Worm (Caenorhabditis elegans) whole organism, L4 larva: ENCODE results near the gene Y2H9A.4.

Experiments used
- D1046.2 ChIP-seq: fragments of 200-800 bp; sonication (Bioruptor generic); IDR thresholded peaks from 2 replicates; pipeline ENCODE4 v1.3.6; 2022; ENCODE audit warnings: missing genetic modification characterization, missing compliant biosample characterization
- F10B5.3 ChIP-seq: sonication (generic microtip); optimal IDR thresholded peaks from 2 replicates; lab custom pipeline; 2016; ENCODE audit warnings: mild to moderate bottlenecking, missing genetic modification characterization, missing compliant biosample characterization
- F26F4.8 ChIP-seq: fragments of 200-800 bp; sonication (Bioruptor generic); conservative IDR thresholded peaks from 2 replicates; pipeline ENCODE4 v1.3.6; 2022; ENCODE audit warnings: missing genetic modification characterization, missing compliant biosample characterization
- F37D6.2 ChIP-seq: sonication (generic microtip); optimal IDR thresholded peaks from 2 replicates; lab custom pipeline; 2016; ENCODE audit warnings: mild to moderate bottlenecking, missing genetic modification characterization, missing compliant biosample characterization
- F49E8.2 ChIP-seq: sonication (generic microtip); optimal IDR thresholded peaks from 2 replicates; lab custom pipeline; 2016; ENCODE audit warnings: missing compliant biosample characterization, mild to moderate bottlenecking, missing genetic modification characterization, borderline replicate concordance
- T20F7.1 ChIP-seq: fragments of 200-800 bp; sonication (Bioruptor generic); optimal IDR thresholded peaks from 2 replicates; lab custom pipeline; 2018; ENCODE audit warnings: mild to moderate bottlenecking, missing genetic modification characterization, missing compliant biosample characterization
- T26A8.4 ChIP-seq: fragments of 200-800 bp; sonication (Bioruptor generic); IDR thresholded peaks from 2 replicates; pipeline ENCODE4 v1.3.6; 2022; ENCODE audit warnings: missing genetic modification characterization, missing compliant biosample characterization
- ZK546.5 ChIP-seq, 2 experiments: sonication (generic microtip); optimal IDR thresholded peaks; 2 replicates each; lab custom pipeline; 2017; ENCODE audit warnings: missing biosample characterization in 2 of 2, missing genetic modification characterization in 2 of 2
- ceh-28 ChIP-seq: fragments of 150-350 bp; optimal IDR thresholded peaks from 2 replicates; lab custom pipeline; 2014; ENCODE audit warnings: missing biosample characterization, missing genetic modification reagents, missing genetic modification characterization
- ceh-32 ChIP-seq: sonication (generic microtip); optimal IDR thresholded peaks from 2 replicates; lab custom pipeline; 2016; ENCODE audit warnings: mild to moderate bottlenecking, missing genetic modification characterization, missing compliant biosample characterization; ENCODE audit not compliant: poor library complexity
- ceh-62 ChIP-seq: sonication (generic microtip); optimal IDR thresholded peaks from 2 replicates; lab custom pipeline; 2017; ENCODE audit warnings: missing biosample characterization, missing genetic modification characterization
- ctbp-1 ChIP-seq: fragments of 200-800 bp; sonication (Bioruptor generic); IDR thresholded peaks from 2 replicates; pipeline ENCODE4 v1.3.6; 2022; ENCODE audit warnings: missing genetic modification reagents, missing genetic modification characterization, missing compliant biosample characterization
- daf-12 ChIP-seq: fragments of 150-350 bp; optimal IDR thresholded peaks from 2 replicates; lab custom pipeline; 2014; ENCODE audit warnings: missing biosample characterization, missing genetic modification reagents, missing genetic modification characterization
- daf-16 ChIP-seq, 3 experiments: sonication (generic microtip); optimal IDR thresholded peaks; 2 replicates each; lab custom pipeline; 2016 to 2017; ENCODE audit warnings: missing genetic modification characterization in 3 of 3, missing genetic modification reagents in 3 of 3, mild to moderate bottlenecking in 2 of 3, missing compliant biosample characterization in 2 of 3, missing biosample characterization in 1 of 3, moderate library complexity in 1 of 3
- daf-19 ChIP-seq: fragments of 200-800 bp; sonication (Bioruptor generic); conservative IDR thresholded peaks from 2 replicates; pipeline ENCODE4 v1.3.6; 2022; ENCODE audit warnings: missing genetic modification characterization, missing compliant biosample characterization
- dmd-6 ChIP-seq: fragments of 200-800 bp; sonication (Bioruptor generic); IDR thresholded peaks from 2 replicates; pipeline ENCODE4 v1.3.6; 2022; ENCODE audit warnings: missing genetic modification reagents, missing genetic modification characterization, missing compliant biosample characterization
- dve-1 ChIP-seq: sonication (generic microtip); optimal IDR thresholded peaks from 2 replicates; lab custom pipeline; 2017; ENCODE audit warnings: antibody characterized with exemption, mild to moderate bottlenecking, missing genetic modification characterization, missing compliant biosample characterization; ENCODE audit not compliant: insufficient read depth
- egl-27 ChIP-seq: sonication (generic microtip); optimal IDR thresholded peaks from 3 replicates; lab custom pipeline; 2017; ENCODE audit warnings: missing biosample characterization, missing genetic modification reagents, missing genetic modification characterization
- egl-43 ChIP-seq: fragments of 200-800 bp; sonication (Bioruptor generic); IDR thresholded peaks from 2 replicates; pipeline ENCODE4 v1.3.6; 2022; ENCODE audit warnings: missing genetic modification reagents, missing genetic modification characterization, missing compliant biosample characterization
- fkh-10 ChIP-seq: fragments of 150-350 bp; optimal IDR thresholded peaks from 2 replicates; lab custom pipeline; 2014; ENCODE audit warnings: missing biosample characterization, missing genetic modification reagents, missing genetic modification characterization
- fos-1 ChIP-seq: fragments of 150-350 bp; optimal IDR thresholded peaks from 2 replicates; lab custom pipeline; 2014; ENCODE audit warnings: missing biosample characterization, missing genetic modification characterization
- gei-8 ChIP-seq: fragments of 200-800 bp; sonication (Bioruptor generic); optimal IDR thresholded peaks from 2 replicates; lab custom pipeline; 2018; ENCODE audit warnings: mild to moderate bottlenecking, missing genetic modification characterization, missing compliant biosample characterization
- hlh-30 ChIP-seq: sonication (generic microtip); optimal IDR thresholded peaks from 2 replicates; lab custom pipeline; 2017; ENCODE audit warnings: antibody characterized with exemption, mild to moderate bottlenecking, missing genetic modification characterization, missing compliant biosample characterization; ENCODE audit not compliant: insufficient read depth
- hmg-1.1 ChIP-seq: fragments of 200-800 bp; sonication (Bioruptor generic); IDR thresholded peaks from 2 replicates; pipeline ENCODE4 v1.3.6; 2022; ENCODE audit warnings: missing genetic modification reagents, missing genetic modification characterization, missing compliant biosample characterization
- lin-15B ChIP-seq: fragments of 150-350 bp; sonication (generic microtip); optimal IDR thresholded peaks from 3 replicates; lab custom pipeline; 2014; ENCODE audit warnings: missing biosample characterization, missing genetic modification characterization
- lin-29 ChIP-seq: fragments of 200-800 bp; sonication (Bioruptor generic); IDR thresholded peaks from 2 replicates; pipeline ENCODE4 v1.3.6; 2022; ENCODE audit warnings: missing genetic modification reagents, missing genetic modification characterization, missing compliant biosample characterization
- lin-38 ChIP-seq: fragments of 200-800 bp; sonication (Bioruptor generic); IDR thresholded peaks from 2 replicates; pipeline ENCODE4 v1.3.6; 2022; ENCODE audit warnings: missing genetic modification reagents, missing genetic modification characterization, missing compliant biosample characterization
- lin-39 ChIP-seq: fragments of 150-350 bp; optimal IDR thresholded peaks from 2 replicates; lab custom pipeline; 2014; ENCODE audit warnings: missing biosample characterization, missing genetic modification reagents, missing genetic modification characterization
- lir-3 ChIP-seq: sonication (generic microtip); optimal IDR thresholded peaks from 2 replicates; lab custom pipeline; 2016; ENCODE audit warnings: mild to moderate bottlenecking, missing genetic modification characterization, missing compliant biosample characterization
- lsy-2 ChIP-seq, 2 experiments: fragments of 150-350 bp in 1 of 2; sonication (generic microtip) in 1 of 2; optimal IDR thresholded peaks; 2 replicates each; lab custom pipeline; 2014 to 2017; ENCODE audit warnings: missing biosample characterization in 2 of 2, missing genetic modification characterization in 2 of 2
- madf-9 ChIP-seq: fragments of 200-800 bp; sonication (Bioruptor generic); conservative IDR thresholded peaks from 2 replicates; pipeline ENCODE4 v1.3.6; 2022; ENCODE audit warnings: missing genetic modification reagents, missing genetic modification characterization, missing compliant biosample characterization
- mdl-1 ChIP-seq, 2 experiments: fragments of 150-350 bp in 1 of 2; sonication (generic microtip) in 1 of 2; optimal IDR thresholded peaks; 2 replicates each; lab custom pipeline; 2014 to 2017; ENCODE audit warnings: missing biosample characterization in 2 of 2, missing genetic modification characterization in 2 of 2
- mep-1 ChIP-seq: fragments of 150-350 bp; sonication (generic microtip); optimal IDR thresholded peaks from 3 replicates; lab custom pipeline; 2014; ENCODE audit warnings: missing biosample characterization, missing genetic modification characterization
- nhr-10 ChIP-seq: fragments of 150-350 bp; optimal IDR thresholded peaks from 2 replicates; lab custom pipeline; 2014; ENCODE audit warnings: missing biosample characterization, missing genetic modification characterization
- nhr-102 ChIP-seq: sonication (generic microtip); optimal IDR thresholded peaks from 2 replicates; lab custom pipeline; 2016; ENCODE audit warnings: mild to moderate bottlenecking, missing genetic modification characterization, moderate library complexity, missing compliant biosample characterization
- nhr-237 ChIP-seq: sonication (generic microtip); optimal IDR thresholded peaks from 2 replicates; lab custom pipeline; 2017; ENCODE audit warnings: missing biosample characterization, missing genetic modification characterization
- nhr-28 ChIP-seq: fragments of 150-350 bp; optimal IDR thresholded peaks from 2 replicates; lab custom pipeline; 2014; ENCODE audit warnings: missing biosample characterization, missing genetic modification characterization
- nhr-48 ChIP-seq: sonication (generic microtip); optimal IDR thresholded peaks from 2 replicates; lab custom pipeline; 2016; ENCODE audit warnings: mild to moderate bottlenecking, missing genetic modification characterization, missing compliant biosample characterization
- nhr-77 ChIP-seq: fragments of 150-350 bp; optimal IDR thresholded peaks from 2 replicates; lab custom pipeline; 2014; ENCODE audit warnings: missing biosample characterization, missing genetic modification characterization
- php-3 ChIP-seq: fragments of 200-800 bp; sonication (Bioruptor generic); IDR thresholded peaks from 2 replicates; pipeline ENCODE4 v1.3.6; 2022; ENCODE audit warnings: missing genetic modification reagents, missing genetic modification characterization, missing compliant biosample characterization
- pqm-1 ChIP-seq: sonication (generic microtip); optimal IDR thresholded peaks from 2 replicates; lab custom pipeline; 2017; ENCODE audit warnings: missing biosample characterization, missing genetic modification characterization
- sdz-12 ChIP-seq: fragments of 200-800 bp; sonication (Bioruptor generic); optimal IDR thresholded peaks from 2 replicates; lab custom pipeline; 2018; ENCODE audit warnings: mild to moderate bottlenecking, missing genetic modification characterization, missing compliant biosample characterization
- snpc-1.2 ChIP-seq: fragments of 200-800 bp; sonication (Bioruptor generic); IDR thresholded peaks from 2 replicates; pipeline ENCODE4 v1.3.6; 2022; ENCODE audit warnings: missing genetic modification reagents, missing genetic modification characterization, missing compliant biosample characterization
- snpc-4 ChIP-seq: fragments of 150-350 bp; optimal IDR thresholded peaks from 2 replicates; lab custom pipeline; 2014; ENCODE audit warnings: missing biosample characterization, missing genetic modification characterization
- spr-1 ChIP-seq: sonication (generic microtip); optimal IDR thresholded peaks from 2 replicates; lab custom pipeline; 2016; ENCODE audit warnings: mild to moderate bottlenecking, missing genetic modification characterization, missing compliant biosample characterization
- unc-39 ChIP-seq: sonication (generic microtip); optimal IDR thresholded peaks from 2 replicates; lab custom pipeline; 2017; ENCODE audit warnings: missing biosample characterization, missing genetic modification characterization
- vab-7 ChIP-seq: fragments of 200-800 bp; sonication (Bioruptor generic); IDR thresholded peaks from 2 replicates; pipeline ENCODE4 v1.3.6; 2022; ENCODE audit warnings: missing genetic modification reagents, missing genetic modification characterization, missing compliant biosample characterization
- zfp-3 ChIP-seq: fragments of 200-800 bp; sonication (Bioruptor generic); conservative IDR thresholded peaks from 2 replicates; pipeline ENCODE4 v1.3.6; 2022; ENCODE audit warnings: missing genetic modification reagents, missing genetic modification characterization, missing compliant biosample characterization
- zip-11 ChIP-seq: fragments of 200-800 bp; sonication (Bioruptor generic); IDR thresholded peaks from 2 replicates; pipeline ENCODE4 v1.3.6; 2022; ENCODE audit warnings: missing genetic modification characterization, missing compliant biosample characterization
- zip-2 ChIP-seq: fragments of 150-350 bp; optimal IDR thresholded peaks from 2 replicates; lab custom pipeline; 2014; ENCODE audit warnings: missing biosample characterization, missing genetic modification characterization

Y2H9A.4 gene

ce11 chrV:13468190-13468765 is 22.6 kb downstream of the Y2H9A.4 start, which contains the start of the genes F25H9.6 and F25H9.7 (continued):
- TF ChIP-seq nhr-77 (tag; lab: Kevin White, UChicago) (peak; percentile 58), fos-1 (tag; lab: Kevin White, UChicago) (no peak), dve-1 (tag; lab: Kevin White, UChicago) (peak; percentile 81), F26F4.8 (GFP tag; lab: Robert Waterston, UW) (no peak), ceh-62 (tag; lab: Kevin White, UChicago) (no peak), nhr-48 (tag; lab: Kevin White, UChicago) (peak; percentile 38), lin-39 (tag; lab: Kevin White, UChicago) (no peak), T26A8.4 (GFP tag; lab: Robert Waterston, UW) (peak; percentile 84), lin-38 (GFP tag; lab: Robert Waterston, UW) (peak; percentile 79), fkh-10 (no peak), daf-19 (GFP tag; lab: Robert Waterston, UW) (0 out of 2 replicates have a peak, but pooled peaks have one; percentile 33), snpc-1.2 (no peak; the same call in 1 of the 2 replicates), F37D6.2 (peak; percentile 70), nhr-237 (tag; lab: Kevin White, UChicago) (no peak), php-3 (no peak), lsy-2 (tag; optimal IDR thresholded peaks at IDR 0.05; lab: Kevin White, UChicago) (peak in 1 of 2 experiments; percentile 90), lin-15B (tag; lab: Kevin White, UChicago) (no peak), zip-11 (GFP tag; lab: Robert Waterston, UW) (no peak), T20F7.1 (GFP tag; lab: Kevin White, UChicago) (peak; percentile 78), vab-7 (peak; percentile 57; the same call in 1 of the 2 replicates), ctbp-1 (no peak), hlh-30 (peak; percentile 91), lir-3 (tag; lab: Kevin White, UChicago) (peak; percentile 1), nhr-28 (tag; lab: Kevin White, UChicago) (peak; percentile 13), mep-1 (peak; percentile 65), lin-29 (GFP tag; lab: Robert Waterston, UW) (no peak), hmg-1.1 (GFP tag; lab: Robert Waterston, UW) (peak; percentile 50; the same call in 1 of the 2 replicates), gei-8 (GFP tag; lab: Kevin White, UChicago) (peak; percentile 45), mdl-1 (tag; optimal IDR thresholded peaks at IDR 0.05; lab: Kevin White, UChicago) (peak; percentile 72 to 91), egl-43 (GFP tag; lab: Robert Waterston, UW) (no peak), spr-1 (tag; lab: Kevin White, UChicago) (peak; percentile 59), nhr-102 (tag; lab: Kevin White, UChicago) (peak; percentile 48), zip-2 (tag; lab: Kevin White, UChicago) (peak; percentile 11), pqm-1 (tag; lab: Kevin White, UChicago) (no peak), sdz-12 (peak; percentile 93), daf-12 (tag; lab: Kevin White, UChicago) (no peak), ZK546.5 (tag; optimal IDR thresholded peaks at IDR 0.05; lab: Kevin White, UChicago) (no peak), madf-9 (GFP tag; lab: Robert Waterston, UW) (peak; percentile 93), unc-39 (tag; lab: Kevin White, UChicago) (no peak), egl-27 (tag; lab: Kevin White, UChicago) (no peak), nhr-10 (tag; lab: Kevin White, UChicago) (no peak), ceh-32 (no peak), zfp-3 (GFP tag; lab: Robert Waterston, UW) (peak; percentile 62; the same call in 1 of the 2 replicates), D1046.2 (GFP tag; lab: Robert Waterston, UW) (peak; percentile 78; the same call in 1 of the 2 replicates), snpc-4 (tag; lab: Kevin White, UChicago) (no peak), F10B5.3 (tag; lab: Kevin White, UChicago) (peak; percentile 44), daf-16 (GFP tag; optimal IDR thresholded peaks at IDR 0.05; lab: Kevin White, UChicago) (peak; percentile 43 to 86), daf-16 (tag; optimal IDR thresholded peaks at IDR 0.05; lab: Kevin White, UChicago) (peak; percentile 29), dmd-6 (peak; percentile 93), F49E8.2 (tag; lab: Kevin White, UChicago) (peak; percentile 79), ceh-28 (tag; lab: Kevin White, UChicago) (no peak)
